Worm (Caenorhabditis elegans): ENCODE data around the gene T22B2.3.

T22B2.3 gene

ce11 chrX:3944961-3945587, 28.0 kb downstream of the T22B2.3 start:
- TF ChIP-seq skn-1 (tag; optimal IDR thresholded peaks at IDR 0.05) (no peak), dmd-4 (tag; optimal IDR thresholded peaks at IDR 0.05) (no peak), nhr-129 (tag; optimal IDR thresholded peaks at IDR 0.05) (peak; percentile 15), lin-11 (tag; optimal IDR thresholded peaks at IDR 0.05) (no peak), alr-1 (tag; optimal IDR thresholded peaks at IDR 0.05) (no peak), snpc-4 (tag; optimal IDR thresholded peaks at IDR 0.05) (no peak), nhr-12 (tag; optimal IDR thresholded peaks at IDR 0.05) (no peak), lsy-2 (tag; optimal IDR thresholded peaks at IDR 0.05) (peak in 1 of 2 experiments; percentile 29), nhr-25 (tag; optimal IDR thresholded peaks at IDR 0.05) (no peak), ztf-11 (tag; optimal IDR thresholded peaks at IDR 0.05) (no peak), crh-2 (tag; optimal IDR thresholded peaks at IDR 0.05) (peak; percentile 10), F13H6.1 (tag; optimal IDR thresholded peaks at IDR 0.05) (no peak), nhr-11 (tag; optimal IDR thresholded peaks at IDR 0.05) (no peak), ceh-16 (tag; optimal IDR thresholded peaks at IDR 0.05) (no peak), mdl-1 (tag; optimal IDR thresholded peaks at IDR 0.05) (no peak), nhr-77 (tag; optimal IDR thresholded peaks at IDR 0.05) (no peak), mab-5 (tag; optimal IDR thresholded peaks at IDR 0.05) (no peak), nhr-6 (tag; optimal IDR thresholded peaks at IDR 0.05) (no peak), mbf-1 (tag; optimal IDR thresholded peaks at IDR 0.05) (no peak), lin-39 (tag; optimal IDR thresholded peaks at IDR 0.05) (no peak), C34F6.9 (tag; optimal IDR thresholded peaks at IDR 0.05) (peak; percentile 11), ama-1 (optimal IDR thresholded peaks at IDR 0.05) (no peak), ztf-1 (GFP tag; conservative IDR thresholded peaks at IDR 0.05) (no peak), sma-3 (GFP tag; optimal IDR thresholded peaks at IDR 0.05) (no peak), ceh-82 (tag; optimal IDR thresholded peaks at IDR 0.05) (no peak), R02D3.7 (tag; optimal IDR thresholded peaks at IDR 0.05) (no peak), peb-1 (tag; optimal IDR thresholded peaks at IDR 0.05) (no peak), elt-1 (tag; optimal IDR thresholded peaks at IDR 0.05) (no peak), nhr-237 (tag; optimal IDR thresholded peaks at IDR 0.05) (no peak), ztf-4 (tag; optimal IDR thresholded peaks at IDR 0.05) (no peak), blmp-1 (tag; optimal IDR thresholded peaks at IDR 0.05; ENCODE audit: insufficient read depth) (no peak), sem-4 (tag; optimal IDR thresholded peaks at IDR 0.05) (no peak), aly-2 (tag; optimal IDR thresholded peaks at IDR 0.05) (no peak), sma-9 (GFP tag; optimal IDR thresholded peaks at IDR 0.05) (peak; percentile 2), sma-9 (tag; optimal IDR thresholded peaks at IDR 0.05) (no peak)

DNA sequence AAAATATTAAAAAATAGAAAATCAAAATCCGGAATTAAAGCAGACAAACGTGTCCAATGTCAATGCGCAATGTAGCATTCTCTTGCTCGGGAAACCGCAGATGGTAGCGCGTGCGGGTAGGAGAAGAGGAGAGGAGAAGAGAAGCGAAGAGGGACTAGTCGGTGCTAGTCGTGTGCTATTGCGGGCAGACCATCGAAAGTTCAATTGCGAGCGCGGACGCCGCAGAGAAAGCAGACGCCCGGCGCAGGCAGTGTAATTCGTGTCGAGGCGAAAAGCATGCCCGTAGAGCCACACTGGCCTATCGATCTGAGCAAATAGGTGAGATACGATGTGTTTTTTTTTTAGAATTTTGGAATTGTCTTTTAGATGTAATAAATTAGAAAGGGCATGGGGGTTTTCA, 28.6 kb downstream of the T22B2.3 start:
- TF ChIP-seq elt-3 (tag; optimal IDR thresholded peaks at IDR 0.05) (no peak), fos-1 (tag; optimal IDR thresholded peaks at IDR 0.05) (no peak), egl-27 (tag; optimal IDR thresholded peaks at IDR 0.05) (no peak), unc-55 (GFP tag; optimal IDR thresholded peaks at IDR 0.05) (peak; percentile 34), nhr-21 (tag; optimal IDR thresholded peaks at IDR 0.05) (no peak), unc-62 (GFP tag; optimal IDR thresholded peaks at IDR 0.05) (no peak), sem-4 (tag; optimal IDR thresholded peaks at IDR 0.05) (peak; percentile 3), snpc-4 (tag; optimal IDR thresholded peaks at IDR 0.05) (no peak), nhr-77 (tag; optimal IDR thresholded peaks at IDR 0.05) (no peak), nhr-6 (tag; optimal IDR thresholded peaks at IDR 0.05) (no peak), mdl-1 (tag; optimal IDR thresholded peaks at IDR 0.05) (peak in 1 of 2 experiments; percentile 21), zag-1 (tag; optimal IDR thresholded peaks at IDR 0.05) (peak; percentile 32), lin-11 (tag; optimal IDR thresholded peaks at IDR 0.05) (peak; percentile 35), nhr-25 (tag; optimal IDR thresholded peaks at IDR 0.05) (no peak), nhr-237 (tag; optimal IDR thresholded peaks at IDR 0.05) (no peak), elt-1 (tag; optimal IDR thresholded peaks at IDR 0.05) (no peak), lin-39 (tag; optimal IDR thresholded peaks at IDR 0.05) (no peak), blmp-1 (tag; optimal IDR thresholded peaks at IDR 0.05; ENCODE audit: insufficient read depth) (no peak), nhr-23 (tag; optimal IDR thresholded peaks at IDR 0.05) (no peak), nhr-129 (tag; optimal IDR thresholded peaks at IDR 0.05) (peak; percentile 70), C34F6.9 (tag; optimal IDR thresholded peaks at IDR 0.05) (peak; percentile 43), unc-39 (tag; optimal IDR thresholded peaks at IDR 0.05) (no peak), sma-3 (GFP tag; optimal IDR thresholded peaks at IDR 0.05) (no peak), peb-1 (tag; optimal IDR thresholded peaks at IDR 0.05) (no peak), Y55F3AM.14 (GFP tag; optimal IDR thresholded peaks at IDR 0.05) (no peak), ceh-82 (tag; optimal IDR thresholded peaks at IDR 0.05) (no peak), aly-2 (tag; optimal IDR thresholded peaks at IDR 0.05) (no peak), lsy-2 (tag; optimal IDR thresholded peaks at IDR 0.05) (peak in 1 of 2 experiments; percentile 12), F13H6.1 (tag; optimal IDR thresholded peaks at IDR 0.05) (peak; percentile 75), ztf-1 (GFP tag; conservative IDR thresholded peaks at IDR 0.05) (no peak), dmd-4 (tag; optimal IDR thresholded peaks at IDR 0.05) (no peak), ztf-11 (tag; optimal IDR thresholded peaks at IDR 0.05) (no peak), alr-1 (tag; optimal IDR thresholded peaks at IDR 0.05) (no peak), ztf-4 (tag; optimal IDR thresholded peaks at IDR 0.05) (no peak), skn-1 (tag; optimal IDR thresholded peaks at IDR 0.05) (no peak), crh-2 (tag; optimal IDR thresholded peaks at IDR 0.05) (peak; percentile 31), ceh-16 (tag; optimal IDR thresholded peaks at IDR 0.05) (no peak), mab-5 (tag; optimal IDR thresholded peaks at IDR 0.05) (peak; percentile 29), R02D3.7 (tag; optimal IDR thresholded peaks at IDR 0.05) (no peak), ama-1 (optimal IDR thresholded peaks at IDR 0.05) (no peak), sma-9 (GFP tag; optimal IDR thresholded peaks at IDR 0.05) (peak; percentile 47), sma-9 (tag; optimal IDR thresholded peaks at IDR 0.05) (no peak), nhr-12 (tag; optimal IDR thresholded peaks at IDR 0.05) (no peak)
